Comparison of ENCODE assay signal across 1 fruit fly cellular context in the genomic region with DNA sequence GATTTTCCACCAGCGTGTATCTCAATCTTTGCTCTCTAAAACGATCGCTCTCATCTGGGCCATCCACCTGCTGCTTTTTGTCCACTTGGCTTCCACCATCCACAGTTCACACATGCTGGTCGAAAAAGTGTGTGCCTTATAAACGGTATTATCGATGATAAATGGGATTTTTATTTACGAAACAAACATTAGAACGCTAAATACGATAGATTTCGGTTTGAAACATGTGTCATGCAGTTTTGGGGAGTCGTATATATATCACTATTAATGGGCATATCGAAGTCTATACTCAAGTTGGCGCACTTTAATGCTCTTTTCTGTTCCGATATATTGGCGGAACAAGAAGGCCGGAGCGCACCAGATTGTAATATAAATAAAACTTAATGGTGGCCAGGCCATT.
A peak's percentile ranks its signal among the peaks of the same experiment; 100 is the strongest.
TF ChIP-seq lines count a peak whose summit lies in the region.

No protein-coding gene starts in this region.

TF ChIP-seq in whole organism, embryonic, 481 proteins besides CTCF, POLR2A, EP300 and RAD21 (continued from another document and continues in another):
- TF ChIP-seq Trl (optimal IDR thresholded peaks at IDR 0.05; lab: Kevin White, UChicago): no peak
- TF ChIP-seq Trl (GFP tag; optimal IDR thresholded peaks at IDR 0.05; lab: Kevin White, UChicago): no peak
- no peak for TF ChIP-seq CG18262 (tag; optimal IDR thresholded peaks at IDR 0.05; lab: Kevin White, UChicago)
- no peak for TF ChIP-seq CrebB (tag; optimal IDR thresholded peaks at IDR 0.05; lab: Kevin White, UChicago)
- TF ChIP-seq Dek (tag; optimal IDR thresholded peaks at IDR 0.05; lab: Kevin White, UChicago): no peak
- TF ChIP-seq lilli (GFP tag; optimal IDR thresholded peaks at IDR 0.05; lab: Kevin White, UChicago): no peak
- no peak for TF ChIP-seq sqz (GFP tag; optimal IDR thresholded peaks at IDR 0.05; lab: Kevin White, UChicago)
- no peak for TF ChIP-seq CG12104 (GFP tag; optimal IDR thresholded peaks at IDR 0.05; lab: Kevin White, UChicago)
- TF ChIP-seq CG2120 (GFP tag; optimal IDR thresholded peaks at IDR 0.05; lab: Kevin White, UChicago): peak; percentile 43
- TF ChIP-seq CG3281 (GFP tag; optimal IDR thresholded peaks at IDR 0.05; lab: Kevin White, UChicago): no peak
- TF ChIP-seq lab (GFP tag; optimal IDR thresholded peaks at IDR 0.05; lab: Kevin White, UChicago): peak; percentile 22
- no peak for TF ChIP-seq CG8388 (GFP tag; optimal IDR thresholded peaks at IDR 0.05; lab: Kevin White, UChicago)
- no peak for TF ChIP-seq HLH54F (GFP tag; optimal IDR thresholded peaks at IDR 0.05; lab: Kevin White, UChicago)
- no peak for TF ChIP-seq YL-1 (GFP tag; optimal IDR thresholded peaks at IDR 0.05; lab: Kevin White, UChicago)
- TF ChIP-seq CG6254 (GFP tag; optimal IDR thresholded peaks at IDR 0.05; lab: Kevin White, UChicago): no peak
- no peak for TF ChIP-seq fru (optimal IDR thresholded peaks at IDR 0.05; lab: Kevin White, UChicago)
- no peak for TF ChIP-seq crol (GFP tag; IDR thresholded peaks at IDR 0.05; lab: Robert Waterston, UW)
- no peak for TF ChIP-seq Asciz (GFP tag; optimal IDR thresholded peaks at IDR 0.05; lab: Kevin White, UChicago)
- no peak for TF ChIP-seq dmrt11E (tag; optimal IDR thresholded peaks at IDR 0.05; lab: Kevin White, UChicago)
- TF ChIP-seq lbe (GFP tag; optimal IDR thresholded peaks at IDR 0.05; lab: Kevin White, UChicago): no peak
- TF ChIP-seq CG17612 (GFP tag; IDR thresholded peaks at IDR 0.05; lab: Robert Waterston, UW): no peak
- TF ChIP-seq mam (GFP tag; optimal IDR thresholded peaks at IDR 0.05; lab: Kevin White, UChicago): peak; percentile 0
- no peak for TF ChIP-seq stwl (tag; optimal IDR thresholded peaks at IDR 0.05; lab: Kevin White, UChicago)
- no peak for TF ChIP-seq ems (GFP tag; optimal IDR thresholded peaks at IDR 0.05; lab: Kevin White, UChicago)
- TF ChIP-seq BtbVII (GFP tag; optimal IDR thresholded peaks at IDR 0.05; lab: Kevin White, UChicago): no peak
- TF ChIP-seq Xbp1 (GFP tag; optimal IDR thresholded peaks at IDR 0.05; lab: Kevin White, UChicago): peak; percentile 10
- TF ChIP-seq corto (GFP tag; optimal IDR thresholded peaks at IDR 0.05; lab: Kevin White, UChicago): no peak
- no peak for TF ChIP-seq hb (GFP tag; IDR thresholded peaks at IDR 0.05; lab: Robert Waterston, UW; ENCODE audit: partially characterized antibody)
- TF ChIP-seq Mrtf (GFP tag; IDR thresholded peaks at IDR 0.05; lab: Robert Waterston, UW): no peak
- no peak for TF ChIP-seq CG6791 (GFP tag; IDR thresholded peaks at IDR 0.05; lab: Robert Waterston, UW; ENCODE audit: partially characterized antibody)
- no peak for TF ChIP-seq CG6654 (GFP tag; optimal IDR thresholded peaks at IDR 0.05; lab: Kevin White, UChicago)
- no peak for TF ChIP-seq pum (GFP tag; optimal IDR thresholded peaks at IDR 0.05; lab: Kevin White, UChicago)
- no peak for TF ChIP-seq ken (GFP tag; IDR thresholded peaks at IDR 0.05; lab: Robert Waterston, UW)
- TF ChIP-seq psq (GFP tag; optimal IDR thresholded peaks at IDR 0.05; lab: Kevin White, UChicago): no peak
- TF ChIP-seq Optix (GFP tag; IDR thresholded peaks at IDR 0.05; lab: Robert Waterston, UW): no peak
- TF ChIP-seq fd64A (GFP tag; optimal IDR thresholded peaks at IDR 0.05; lab: Kevin White, UChicago): no peak
- no peak for TF ChIP-seq prd (optimal IDR thresholded peaks at IDR 0.05; lab: Kevin White, UChicago)
- peak; percentile 36; the same call in 1 of the 3 replicates for TF ChIP-seq prd (GFP tag; IDR thresholded peaks at IDR 0.05; lab: Robert Waterston, UW)
- no peak for TF ChIP-seq Dll (GFP tag; IDR thresholded peaks at IDR 0.05; lab: Robert Waterston, UW; ENCODE audit: partially characterized antibody)
- no peak for TF ChIP-seq CG32532 (GFP tag; IDR thresholded peaks at IDR 0.05; lab: Robert Waterston, UW)
- no peak for TF ChIP-seq CG10431 (GFP tag; optimal IDR thresholded peaks at IDR 0.05; lab: Kevin White, UChicago)
- TF ChIP-seq CG6854 (GFP tag; optimal IDR thresholded peaks at IDR 0.05; lab: Kevin White, UChicago): no peak
- no peak for TF ChIP-seq knrl (GFP tag; IDR thresholded peaks at IDR 0.05; lab: Robert Waterston, UW; ENCODE audit: partially characterized antibody)
- peak; percentile 20; the same call in 1 of the 3 replicates for TF ChIP-seq Aef1 (GFP tag; IDR thresholded peaks at IDR 0.05; lab: Robert Waterston, UW)
- TF ChIP-seq tgo (GFP tag; IDR thresholded peaks at IDR 0.05; lab: Robert Waterston, UW): no peak; the same call in 2 of the 3 replicates
- TF ChIP-seq Rfx (GFP tag; IDR thresholded peaks at IDR 0.05; lab: Robert Waterston, UW): peak; percentile 37; the same call in 1 of the 2 replicates
- no peak for TF ChIP-seq dati (GFP tag; IDR thresholded peaks at IDR 0.05; lab: Robert Waterston, UW)
- no peak for TF ChIP-seq MESR4 (GFP tag; optimal IDR thresholded peaks at IDR 0.05; lab: Kevin White, UChicago)
- no peak for TF ChIP-seq CG11696 (GFP tag; IDR thresholded peaks at IDR 0.05; lab: Robert Waterston, UW)
- no peak for TF ChIP-seq sima (GFP tag; optimal IDR thresholded peaks at IDR 0.05; lab: Kevin White, UChicago)
- TF ChIP-seq bab2 (GFP tag; optimal IDR thresholded peaks at IDR 0.05; lab: Kevin White, UChicago): no peak
- no peak for TF ChIP-seq GATAe (GFP tag; conservative IDR thresholded peaks at IDR 0.05; lab: Robert Waterston, UW)
- no peak for TF ChIP-seq H2.0 (GFP tag; IDR thresholded peaks at IDR 0.05; lab: Robert Waterston, UW)
- no peak for TF ChIP-seq MBD-R2 (GFP tag; IDR thresholded peaks at IDR 0.05; lab: Robert Waterston, UW)
- no peak for TF ChIP-seq CG15601 (tag; optimal IDR thresholded peaks at IDR 0.05; lab: Kevin White, UChicago)
- TF ChIP-seq CG10462 (GFP tag; optimal IDR thresholded peaks at IDR 0.05; lab: Kevin White, UChicago): no peak
- peak; percentile 43 for TF ChIP-seq dmrt99B (tag; optimal IDR thresholded peaks at IDR 0.05; lab: Kevin White, UChicago)
- no peak for TF ChIP-seq Camta (GFP tag; optimal IDR thresholded peaks at IDR 0.05; lab: Kevin White, UChicago)
- no peak for TF ChIP-seq Lim3 (GFP tag; IDR thresholded peaks at IDR 0.05; lab: Robert Waterston, UW)
- TF ChIP-seq CG13624 (GFP tag; optimal IDR thresholded peaks at IDR 0.05; lab: Kevin White, UChicago): no peak
- TF ChIP-seq toy (GFP tag; IDR thresholded peaks at IDR 0.05; lab: Robert Waterston, UW): no peak
- TF ChIP-seq Ets65A (GFP tag; lab: Kevin White, UChicago): peak; percentile 2
- no peak for TF ChIP-seq Abd-B (GFP tag; optimal IDR thresholded peaks at IDR 0.05; lab: Kevin White, UChicago)
- no peak for TF ChIP-seq kay (GFP tag; optimal IDR thresholded peaks at IDR 0.05; lab: Kevin White, UChicago)
- no peak for TF ChIP-seq Jarid2 (GFP tag; optimal IDR thresholded peaks at IDR 0.05; lab: Kevin White, UChicago)
- TF ChIP-seq CG12155 (GFP tag; optimal IDR thresholded peaks at IDR 0.05; lab: Kevin White, UChicago): no peak
- no peak for TF ChIP-seq Lhr (GFP tag; optimal IDR thresholded peaks at IDR 0.05; lab: Kevin White, UChicago)
- no peak for TF ChIP-seq CG5245 (GFP tag; optimal IDR thresholded peaks at IDR 0.05; lab: Kevin White, UChicago)
- TF ChIP-seq Pdp1 (GFP tag; optimal IDR thresholded peaks at IDR 0.05; lab: Kevin White, UChicago): no peak
- no peak for TF ChIP-seq ap (GFP tag; IDR thresholded peaks at IDR 0.05; lab: Robert Waterston, UW)
- no peak for TF ChIP-seq CG9817 (tag; optimal IDR thresholded peaks at IDR 0.05; lab: Kevin White, UChicago)
- TF ChIP-seq Antp (GFP tag; optimal IDR thresholded peaks at IDR 0.05; lab: Kevin White, UChicago): no peak
- TF ChIP-seq CG6689 (GFP tag; IDR thresholded peaks at IDR 0.05; lab: Robert Waterston, UW): 0 out of 2 replicates have a peak, but pooled peaks have one; percentile 21
- TF ChIP-seq Ets97D (GFP tag; optimal IDR thresholded peaks at IDR 0.05; lab: Kevin White, UChicago): no peak
- no peak for TF ChIP-seq NC2α (GFP tag; optimal IDR thresholded peaks at IDR 0.05; lab: Kevin White, UChicago)
- TF ChIP-seq nom (GFP tag; optimal IDR thresholded peaks at IDR 0.05; lab: Kevin White, UChicago): no peak
- TF ChIP-seq CG43689 (GFP tag; IDR thresholded peaks at IDR 0.05; lab: Robert Waterston, UW): no peak
- 0 out of 2 replicates have a peak, but pooled peaks have one; percentile 19 for TF ChIP-seq lmd (GFP tag; IDR thresholded peaks at IDR 0.05; lab: Robert Waterston, UW)
- no peak for TF ChIP-seq CG7963 (GFP tag; IDR thresholded peaks at IDR 0.05; lab: Robert Waterston, UW; ENCODE audit: partially characterized antibody)
- no peak for TF ChIP-seq CG8089 (GFP tag; optimal IDR thresholded peaks at IDR 0.05; lab: Kevin White, UChicago)
- TF ChIP-seq gsb-n (tag; optimal IDR thresholded peaks at IDR 0.05; lab: Kevin White, UChicago): no peak
- TF ChIP-seq tio (GFP tag; optimal IDR thresholded peaks at IDR 0.05; lab: Kevin White, UChicago): no peak
- peak; percentile 18 for TF ChIP-seq grau (tag; optimal IDR thresholded peaks at IDR 0.05; lab: Kevin White, UChicago)
- TF ChIP-seq CG10565 (GFP tag; optimal IDR thresholded peaks at IDR 0.05; lab: Kevin White, UChicago): no peak
- no peak for TF ChIP-seq disco-r (GFP tag; optimal IDR thresholded peaks at IDR 0.05; lab: Kevin White, UChicago)
- TF ChIP-seq ERR (GFP tag; optimal IDR thresholded peaks at IDR 0.05; lab: Kevin White, UChicago): no peak
- no peak for TF ChIP-seq Doc3 (GFP tag; IDR thresholded peaks at IDR 0.05; lab: Robert Waterston, UW; ENCODE audit: partially characterized antibody)
- no peak for TF ChIP-seq Awh (GFP tag; IDR thresholded peaks at IDR 0.05; lab: Robert Waterston, UW)
- TF ChIP-seq wor (GFP tag; IDR thresholded peaks at IDR 0.05; lab: Robert Waterston, UW): no peak
- no peak for TF ChIP-seq scrt (GFP tag; optimal IDR thresholded peaks at IDR 0.05; lab: Kevin White, UChicago)
- TF ChIP-seq CG1529 (GFP tag; optimal IDR thresholded peaks at IDR 0.05; lab: Kevin White, UChicago): no peak
- TF ChIP-seq CG4328 (GFP tag; optimal IDR thresholded peaks at IDR 0.05; lab: Kevin White, UChicago): no peak
- TF ChIP-seq az2 (GFP tag; optimal IDR thresholded peaks at IDR 0.05; lab: Kevin White, UChicago): no peak
- no peak for TF ChIP-seq CG7745 (tag; optimal IDR thresholded peaks at IDR 0.05; lab: Kevin White, UChicago)
- 0 out of 2 replicates have a peak, but pooled peaks have one; percentile 10 for TF ChIP-seq sob (GFP tag; IDR thresholded peaks at IDR 0.05; lab: Robert Waterston, UW)
- no peak for TF ChIP-seq CG13287 (GFP tag; IDR thresholded peaks at IDR 0.05; lab: Robert Waterston, UW; ENCODE audit: partially characterized antibody)
- TF ChIP-seq rib (GFP tag; IDR thresholded peaks at IDR 0.05; lab: Robert Waterston, UW): no peak
- no peak for TF ChIP-seq cad (GFP tag; optimal IDR thresholded peaks at IDR 0.05; lab: Kevin White, UChicago)
- no peak for TF ChIP-seq CG6813 (GFP tag; optimal IDR thresholded peaks at IDR 0.05; lab: Kevin White, UChicago)
- no peak for TF ChIP-seq CG33213 (GFP tag; optimal IDR thresholded peaks at IDR 0.05; lab: Kevin White, UChicago)
- no peak for TF ChIP-seq CG10267 (tag; optimal IDR thresholded peaks at IDR 0.05; lab: Kevin White, UChicago)
- no peak for TF ChIP-seq Hr78 (GFP tag; optimal IDR thresholded peaks at IDR 0.05; lab: Kevin White, UChicago)
- no peak for TF ChIP-seq HmgD (GFP tag; optimal IDR thresholded peaks at IDR 0.05; lab: Kevin White, UChicago)
- 0 out of 2 replicates have a peak, but pooled peaks have one; percentile 16 for TF ChIP-seq CG32772 (GFP tag; IDR thresholded peaks at IDR 0.05; lab: Robert Waterston, UW)
- TF ChIP-seq chm (GFP tag; IDR thresholded peaks at IDR 0.05; lab: Robert Waterston, UW): no peak
- TF ChIP-seq Ada2b (GFP tag; IDR thresholded peaks at IDR 0.05; lab: Robert Waterston, UW): no peak
- no peak for TF ChIP-seq Scr (GFP tag; IDR thresholded peaks at IDR 0.05; lab: Robert Waterston, UW; ENCODE audit: partially characterized antibody)
- no peak for TF ChIP-seq HLHmδ (GFP tag; optimal IDR thresholded peaks at IDR 0.05; lab: Kevin White, UChicago)
- TF ChIP-seq CG6683 (GFP tag; optimal IDR thresholded peaks at IDR 0.05; lab: Kevin White, UChicago): no peak
- TF ChIP-seq NFAT (GFP tag; IDR thresholded peaks at IDR 0.05; lab: Robert Waterston, UW): no peak
- no peak for TF ChIP-seq Dbx (GFP tag; IDR thresholded peaks at IDR 0.05; lab: Robert Waterston, UW)
- TF ChIP-seq Ptx1 (GFP tag; IDR thresholded peaks at IDR 0.05; lab: Robert Waterston, UW): peak; percentile 47
- TF ChIP-seq CG4820 (GFP tag; optimal IDR thresholded peaks at IDR 0.05; lab: Kevin White, UChicago): no peak
- no peak for TF ChIP-seq sna (GFP tag; IDR thresholded peaks at IDR 0.05; lab: Robert Waterston, UW; ENCODE audit: partially characterized antibody)
- TF ChIP-seq CG13775 (GFP tag; optimal IDR thresholded peaks at IDR 0.05; lab: Kevin White, UChicago): no peak
- TF ChIP-seq D (optimal IDR thresholded peaks at IDR 0.05; lab: Kevin White, UChicago): no peak
- TF ChIP-seq D (GFP tag; optimal IDR thresholded peaks at IDR 0.05; lab: Kevin White, UChicago): no peak
- TF ChIP-seq CG12942 (GFP tag; optimal IDR thresholded peaks at IDR 0.05; lab: Kevin White, UChicago): no peak
- TF ChIP-seq CG8944 (GFP tag; optimal IDR thresholded peaks at IDR 0.05; lab: Kevin White, UChicago): no peak
- no peak for TF ChIP-seq Vsx1 (GFP tag; optimal IDR thresholded peaks at IDR 0.05; lab: Kevin White, UChicago)
- TF ChIP-seq CG14667 (GFP tag; IDR thresholded peaks at IDR 0.05; lab: Robert Waterston, UW): no peak
- no peak for TF ChIP-seq CG12391 (tag; optimal IDR thresholded peaks at IDR 0.05; lab: Kevin White, UChicago)
- TF ChIP-seq Oaz (GFP tag; IDR thresholded peaks at IDR 0.05; lab: Robert Waterston, UW): no peak
- no peak for TF ChIP-seq Hsf (GFP tag; optimal IDR thresholded peaks at IDR 0.05; lab: Kevin White, UChicago)
- TF ChIP-seq CG2889 (GFP tag; IDR thresholded peaks at IDR 0.05; lab: Robert Waterston, UW): no peak
- TF ChIP-seq TFAM (GFP tag; optimal IDR thresholded peaks at IDR 0.05; lab: Kevin White, UChicago): no peak
- TF ChIP-seq tll (GFP tag; optimal IDR thresholded peaks at IDR 0.05; lab: Kevin White, UChicago): no peak
- TF ChIP-seq E2f2 (GFP tag; IDR thresholded peaks at IDR 0.05; lab: Robert Waterston, UW): no peak
- no peak for TF ChIP-seq CG8765 (GFP tag; IDR thresholded peaks at IDR 0.05; lab: Robert Waterston, UW)
- no peak for TF ChIP-seq org-1 (GFP tag; optimal IDR thresholded peaks at IDR 0.05; lab: Kevin White, UChicago)
- no peak for TF ChIP-seq ssp (GFP tag; IDR thresholded peaks at IDR 0.05; lab: Robert Waterston, UW)
- no peak for TF ChIP-seq shn (GFP tag; optimal IDR thresholded peaks at IDR 0.05; lab: Kevin White, UChicago)
- TF ChIP-seq Mes4 (GFP tag; optimal IDR thresholded peaks at IDR 0.05; lab: Kevin White, UChicago): no peak
- TF ChIP-seq seq (GFP tag; IDR thresholded peaks at IDR 0.05; lab: Robert Waterston, UW): no peak
